Fruit fly (Drosophila melanogaster): ENCODE data around the gene UQCR-14L.

UQCR-14L gene

DNA sequence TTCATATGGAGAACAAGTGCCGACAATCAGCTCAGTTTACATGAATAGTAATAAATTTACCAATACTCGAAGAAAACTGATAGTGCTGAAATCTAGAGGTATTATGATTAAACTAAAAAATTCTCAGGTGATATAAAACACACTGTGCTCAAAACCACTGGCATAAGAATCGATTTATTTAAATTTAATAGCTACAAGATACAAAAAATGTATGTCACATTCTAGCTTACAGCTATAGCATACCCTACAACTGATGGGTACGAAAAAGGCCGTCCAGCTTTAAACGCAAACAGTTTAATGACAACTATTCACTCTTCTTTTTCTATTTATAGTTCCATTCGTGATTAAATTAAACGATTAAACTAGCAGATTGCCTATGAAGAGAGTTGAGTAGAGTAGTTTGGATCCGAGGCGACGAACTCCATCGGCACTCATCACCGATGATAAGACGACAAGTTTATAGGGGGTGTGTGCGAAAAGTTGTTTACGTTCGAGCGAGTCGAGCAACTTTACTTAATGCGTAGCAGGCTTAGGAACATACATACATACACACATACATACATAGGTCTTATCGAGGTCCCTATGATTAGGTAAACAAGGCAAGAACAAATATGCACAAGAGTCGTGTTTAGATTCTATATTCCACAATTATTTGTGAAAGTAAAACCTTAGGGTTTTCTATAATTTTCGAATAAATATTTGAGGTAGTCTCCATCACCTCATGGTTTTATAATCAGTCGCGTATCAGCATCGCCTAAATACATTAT lies 35.1 kb downstream of the UQCR-14L start:
- TF ChIP-seq Hr96 (GFP tag; optimal IDR thresholded peaks at IDR 0.05): peak; percentile 65
- peak; percentile 81 for TF ChIP-seq kay (GFP tag; ENCODE audit: borderline replicate concordance)
- no peak for TF ChIP-seq cnc (optimal IDR thresholded peaks at IDR 0.05)
- TF ChIP-seq CG1620 (GFP tag; optimal IDR thresholded peaks at IDR 0.05): peak; percentile 47
- peak; percentile 31 for TF ChIP-seq Clk (GFP tag; optimal IDR thresholded peaks at IDR 0.05)
- peak; percentile 70 for TF ChIP-seq bab1 (GFP tag; optimal IDR thresholded peaks at IDR 0.05)
- peak; percentile 36 for TF ChIP-seq Crg-1 (GFP tag; optimal IDR thresholded peaks at IDR 0.05)
- TF ChIP-seq CG5204 (GFP tag; optimal IDR thresholded peaks at IDR 0.05): peak; percentile 79
- TF ChIP-seq CG11617 (GFP tag; optimal IDR thresholded peaks at IDR 0.05): peak; percentile 73
- TF ChIP-seq CG7045 (GFP tag; optimal IDR thresholded peaks at IDR 0.05): peak; percentile 84
- peak; percentile 37 for TF ChIP-seq toe (GFP tag; optimal IDR thresholded peaks at IDR 0.05)
- TF ChIP-seq cic (GFP tag; optimal IDR thresholded peaks at IDR 0.05): peak; percentile 64
- TF ChIP-seq ovo (GFP tag; optimal IDR thresholded peaks at IDR 0.05): peak; percentile 64
- peak; percentile 68 for TF ChIP-seq CG33017 (tag; optimal IDR thresholded peaks at IDR 0.05)
- TF ChIP-seq CG7101 (tag; optimal IDR thresholded peaks at IDR 0.05): peak; percentile 69
- peak; percentile 22 for TF ChIP-seq pad (GFP tag; optimal IDR thresholded peaks at IDR 0.05)
- peak; percentile 75 for TF ChIP-seq CG12768 (GFP tag; optimal IDR thresholded peaks at IDR 0.05)
- TF ChIP-seq Mnt (GFP tag; optimal IDR thresholded peaks at IDR 0.05): peak; percentile 24
- peak; percentile 76 for TF ChIP-seq CG14711 (tag; optimal IDR thresholded peaks at IDR 0.05)
- peak; percentile 26 for TF ChIP-seq tj (GFP tag; optimal IDR thresholded peaks at IDR 0.05)

DNA sequence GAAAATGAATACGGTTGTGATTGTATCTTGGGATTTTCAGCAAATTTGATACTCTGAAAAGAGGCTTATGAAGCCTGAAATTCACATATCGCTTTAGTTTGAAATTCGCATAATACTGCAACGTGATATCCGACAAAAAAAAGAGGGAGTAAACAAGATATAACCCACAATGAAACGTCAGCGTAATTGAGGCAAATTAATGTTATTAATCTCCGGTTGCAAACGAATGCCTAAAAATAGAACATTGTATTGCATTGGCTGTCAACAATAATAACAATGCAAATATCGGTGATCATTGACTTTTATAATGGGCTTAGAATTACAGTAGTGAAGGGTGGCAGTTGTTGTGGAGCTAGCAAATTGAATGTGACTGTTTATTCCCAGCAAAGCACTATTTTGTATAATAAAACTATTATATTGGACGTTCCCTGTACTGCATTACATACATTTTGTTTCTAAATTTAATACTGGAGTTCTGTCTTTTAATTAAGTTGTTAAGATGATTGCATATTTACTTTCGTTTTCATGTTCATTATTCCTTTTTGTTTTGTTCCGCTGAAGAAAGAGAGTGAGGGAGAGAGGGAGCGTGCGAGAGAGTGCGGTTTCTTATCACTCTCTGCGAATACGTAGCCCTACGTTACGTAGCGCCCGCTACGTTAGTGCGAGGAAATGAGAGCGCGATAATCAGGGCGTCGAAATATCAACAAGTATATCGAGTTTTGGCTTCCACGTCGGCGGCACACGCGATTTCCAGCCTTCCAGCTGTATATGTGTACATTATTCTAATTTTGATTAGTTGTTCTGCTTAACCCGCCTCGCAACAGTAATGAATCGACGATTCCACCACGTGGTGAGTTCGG lies 36.6 kb downstream of the UQCR-14L start:
- TF ChIP-seq kay (GFP tag; ENCODE audit: borderline replicate concordance) (peak; percentile 78), CG12768 (GFP tag; optimal IDR thresholded peaks at IDR 0.05) (no peak), Clk (GFP tag; optimal IDR thresholded peaks at IDR 0.05) (no peak), CG14711 (tag; optimal IDR thresholded peaks at IDR 0.05) (no peak), bab1 (GFP tag; optimal IDR thresholded peaks at IDR 0.05) (no peak), cic (GFP tag; optimal IDR thresholded peaks at IDR 0.05) (peak; percentile 40), CG7045 (GFP tag; optimal IDR thresholded peaks at IDR 0.05) (no peak), CG11617 (GFP tag; optimal IDR thresholded peaks at IDR 0.05) (no peak), tj (GFP tag; optimal IDR thresholded peaks at IDR 0.05) (peak; percentile 91), Mnt (GFP tag; optimal IDR thresholded peaks at IDR 0.05) (peak; percentile 87), CG7101 (tag; optimal IDR thresholded peaks at IDR 0.05) (no peak), CG1620 (GFP tag; optimal IDR thresholded peaks at IDR 0.05) (no peak)

dm6 chr3R:28331126-28331490 lies 37.3 kb downstream of the UQCR-14L start:
- TF ChIP-seq Crg-1 (GFP tag; optimal IDR thresholded peaks at IDR 0.05): no peak
- TF ChIP-seq Mnt (GFP tag; optimal IDR thresholded peaks at IDR 0.05): peak; percentile 36
- TF ChIP-seq bab1 (GFP tag; optimal IDR thresholded peaks at IDR 0.05): no peak
- TF ChIP-seq pad (GFP tag; optimal IDR thresholded peaks at IDR 0.05): no peak

DNA sequence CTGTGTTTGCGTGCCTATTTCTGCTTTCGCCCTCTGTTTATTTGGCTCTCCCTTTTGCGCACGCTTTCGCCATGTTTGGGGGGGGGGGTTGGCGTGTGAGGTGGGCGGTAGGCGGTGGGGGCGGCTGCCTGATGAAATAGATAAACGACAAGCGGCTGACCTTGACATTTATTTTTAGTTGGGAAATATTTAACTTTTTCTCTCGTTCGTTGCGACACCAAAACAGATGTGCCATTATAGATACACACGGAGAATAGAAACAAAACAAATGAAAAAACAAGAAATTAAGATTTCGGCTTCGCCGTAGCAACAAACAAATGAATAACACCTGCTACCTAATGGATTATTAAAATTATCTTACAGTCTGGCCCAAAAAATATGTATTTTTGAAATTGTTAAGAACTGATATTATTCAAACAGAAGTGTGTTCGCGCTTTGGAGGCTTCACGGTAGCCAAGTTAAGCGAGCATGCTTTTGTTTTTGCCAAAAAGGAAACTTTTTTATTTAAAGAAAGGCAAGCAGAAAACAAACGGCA lies 38.4 kb downstream of the UQCR-14L start:
- no peak for TF ChIP-seq toe (GFP tag; optimal IDR thresholded peaks at IDR 0.05)
- no peak for TF ChIP-seq pad (GFP tag; optimal IDR thresholded peaks at IDR 0.05)
- peak; percentile 39 for TF ChIP-seq CG14711 (tag; optimal IDR thresholded peaks at IDR 0.05)
- no peak for TF ChIP-seq Mnt (GFP tag; optimal IDR thresholded peaks at IDR 0.05)
- TF ChIP-seq kay (GFP tag; ENCODE audit: borderline replicate concordance): no peak
- TF ChIP-seq Crg-1 (GFP tag; optimal IDR thresholded peaks at IDR 0.05): no peak
- TF ChIP-seq Clk (GFP tag; optimal IDR thresholded peaks at IDR 0.05): peak; percentile 24
- TF ChIP-seq CG5204 (GFP tag; optimal IDR thresholded peaks at IDR 0.05): peak; percentile 25
- TF ChIP-seq CG11617 (GFP tag; optimal IDR thresholded peaks at IDR 0.05): peak; percentile 24
- peak; percentile 25 for TF ChIP-seq CG12768 (GFP tag; optimal IDR thresholded peaks at IDR 0.05)
- no peak for TF ChIP-seq Hr96 (GFP tag; optimal IDR thresholded peaks at IDR 0.05)
- TF ChIP-seq ovo (GFP tag; optimal IDR thresholded peaks at IDR 0.05): no peak
- no peak for TF ChIP-seq bab1 (GFP tag; optimal IDR thresholded peaks at IDR 0.05)
- TF ChIP-seq CG1620 (GFP tag; optimal IDR thresholded peaks at IDR 0.05): no peak
- TF ChIP-seq CG7045 (GFP tag; optimal IDR thresholded peaks at IDR 0.05): peak; percentile 53
- TF ChIP-seq cnc (optimal IDR thresholded peaks at IDR 0.05): no peak
- peak; percentile 26 for TF ChIP-seq CG7101 (tag; optimal IDR thresholded peaks at IDR 0.05)
- no peak for TF ChIP-seq tj (GFP tag; optimal IDR thresholded peaks at IDR 0.05)
- TF ChIP-seq cic (GFP tag; optimal IDR thresholded peaks at IDR 0.05): peak; percentile 7
- TF ChIP-seq CG33017 (tag; optimal IDR thresholded peaks at IDR 0.05): no peak

dm6 chr3R:28332674-28333421 lies 39.0 kb downstream of the UQCR-14L start:
- no peak for TF ChIP-seq CG11617 (GFP tag; optimal IDR thresholded peaks at IDR 0.05)
- TF ChIP-seq CG33017 (tag; optimal IDR thresholded peaks at IDR 0.05): no peak
- TF ChIP-seq CG14711 (tag; optimal IDR thresholded peaks at IDR 0.05): no peak
- peak; percentile 33 for TF ChIP-seq Mnt (GFP tag; optimal IDR thresholded peaks at IDR 0.05)
- peak; percentile 99 for TF ChIP-seq tj (GFP tag; optimal IDR thresholded peaks at IDR 0.05)
- no peak for TF ChIP-seq toe (GFP tag; optimal IDR thresholded peaks at IDR 0.05)
- TF ChIP-seq kay (GFP tag; ENCODE audit: borderline replicate concordance): no peak
- TF ChIP-seq Hr96 (GFP tag; optimal IDR thresholded peaks at IDR 0.05): no peak
- no peak for TF ChIP-seq ovo (GFP tag; optimal IDR thresholded peaks at IDR 0.05)
- no peak for TF ChIP-seq pad (GFP tag; optimal IDR thresholded peaks at IDR 0.05)
- TF ChIP-seq cnc (optimal IDR thresholded peaks at IDR 0.05): no peak
